Worm (Caenorhabditis elegans) whole organism, late embryonic: Measurements from ENCODE around the gene F44B9.8.
A peak's percentile ranks its signal among the peaks of the same experiment; 100 is the strongest.

Experiments
- C08G9.2 ChIP-seq: sonication (generic microtip); optimal IDR thresholded peaks from 2 replicates; lab custom pipeline; 2016; ENCODE audit warnings: mild to moderate bottlenecking, missing genetic modification characterization, moderate library complexity, missing compliant biosample characterization
- K02D7.2 ChIP-seq: sonication (generic microtip); optimal IDR thresholded peaks from 2 replicates; lab custom pipeline; 2017; ENCODE audit warnings: mild to moderate bottlenecking, missing genetic modification characterization, missing compliant biosample characterization
- K09A11.1 ChIP-seq: sonication (generic microtip); optimal IDR thresholded peaks from 2 replicates; lab custom pipeline; 2017; ENCODE audit warnings: antibody characterized with exemption, mild to moderate bottlenecking, missing genetic modification characterization, missing compliant biosample characterization; ENCODE audit not compliant: insufficient read depth
- T23F11.4 ChIP-seq: fragments of 200-800 bp; sonication (Bioruptor generic); optimal IDR thresholded peaks from 2 replicates; lab custom pipeline; 2018; ENCODE audit warnings: mild to moderate bottlenecking, missing genetic modification characterization, missing compliant biosample characterization
- Y22D7AL.16 ChIP-seq: sonication (generic microtip); optimal IDR thresholded peaks from 2 replicates; lab custom pipeline; 2016; ENCODE audit warnings: missing genetic modification characterization, missing compliant biosample characterization
- ahr-1 ChIP-seq: sonication (generic microtip); optimal IDR thresholded peaks from 2 replicates; lab custom pipeline; 2016; ENCODE audit warnings: missing genetic modification characterization, missing compliant biosample characterization
- ceh-14 ChIP-seq: sonication (generic microtip); optimal IDR thresholded peaks from 2 replicates; lab custom pipeline; 2016; ENCODE audit warnings: missing genotype, missing genetic modification characterization, missing compliant biosample characterization
- ceh-19 ChIP-seq: fragments of 200-800 bp; sonication (Bioruptor generic); optimal IDR thresholded peaks from 2 replicates; lab custom pipeline; 2018; ENCODE audit warnings: mild to moderate bottlenecking, missing genetic modification characterization, missing compliant biosample characterization
- ceh-22 ChIP-seq: sonication (generic microtip); optimal IDR thresholded peaks from 2 replicates; lab custom pipeline; 2017; ENCODE audit warnings: missing biosample characterization, missing genetic modification characterization
- ceh-24 ChIP-seq: sonication (generic microtip); optimal IDR thresholded peaks from 2 replicates; lab custom pipeline; 2016; ENCODE audit warnings: mild to moderate bottlenecking, missing genetic modification characterization, missing compliant biosample characterization
- ceh-30 ChIP-seq: fragments of 150-350 bp; optimal IDR thresholded peaks from 2 replicates; lab custom pipeline; 2014; ENCODE audit warnings: missing biosample characterization, missing genetic modification characterization
- ceh-31 ChIP-seq: sonication (generic microtip); optimal IDR thresholded peaks from 2 replicates; lab custom pipeline; 2016; ENCODE audit warnings: missing genetic modification characterization, missing compliant biosample characterization
- ceh-34 ChIP-seq: sonication (generic microtip); optimal IDR thresholded peaks from 2 replicates; lab custom pipeline; 2016; ENCODE audit warnings: mild to moderate bottlenecking, missing genetic modification characterization, missing compliant biosample characterization
- ceh-45 ChIP-seq: fragments of 200-800 bp; sonication (Bioruptor generic); IDR thresholded peaks from 2 replicates; pipeline ENCODE4 v1.3.6; 2022; ENCODE audit warnings: missing genetic modification reagents, missing genetic modification characterization, missing compliant biosample characterization
- ceh-48 ChIP-seq: sonication (generic microtip); optimal IDR thresholded peaks from 2 replicates; lab custom pipeline; 2016; ENCODE audit warnings: missing genetic modification characterization, inconsistent platforms, missing compliant biosample characterization
- ceh-9 ChIP-seq: sonication (generic microtip); optimal IDR thresholded peaks from 2 replicates; lab custom pipeline; 2016; ENCODE audit warnings: mild to moderate bottlenecking, missing genetic modification characterization, inconsistent platforms, missing compliant biosample characterization
- che-1 ChIP-seq: sonication (generic microtip); optimal IDR thresholded peaks from 2 replicates; lab custom pipeline; 2016; ENCODE audit warnings: mild to moderate bottlenecking, missing genetic modification characterization, missing compliant biosample characterization
- dmd-4 ChIP-seq: sonication (generic microtip); optimal IDR thresholded peaks from 2 replicates; lab custom pipeline; 2016; ENCODE audit warnings: borderline replicate concordance, missing genetic modification characterization, missing compliant biosample characterization
- elt-2 ChIP-seq: sonication (generic microtip); optimal IDR thresholded peaks from 2 replicates; lab custom pipeline; 2016; ENCODE audit warnings: missing genetic modification reagents, missing genetic modification characterization, missing compliant biosample characterization
- elt-4 ChIP-seq: sonication (generic microtip); optimal IDR thresholded peaks from 2 replicates; lab custom pipeline; 2016; ENCODE audit warnings: missing genetic modification characterization, missing compliant biosample characterization
- ets-4 ChIP-seq: sonication (generic microtip); optimal IDR thresholded peaks from 2 replicates; lab custom pipeline; 2016; ENCODE audit warnings: missing genetic modification characterization, missing compliant biosample characterization
- fax-1 ChIP-seq: sonication (generic microtip); optimal IDR thresholded peaks from 2 replicates; lab custom pipeline; 2016; ENCODE audit warnings: missing genotype, missing genetic modification characterization, missing compliant biosample characterization
- fkh-10 ChIP-seq: fragments of 150-350 bp; optimal IDR thresholded peaks from 2 replicates; lab custom pipeline; 2014; ENCODE audit warnings: missing biosample characterization, missing genetic modification reagents, missing genetic modification characterization
- fkh-6 ChIP-seq: sonication (generic microtip); optimal IDR thresholded peaks from 2 replicates; lab custom pipeline; 2016; ENCODE audit warnings: missing genetic modification characterization, missing compliant biosample characterization
- gmeb-2 ChIP-seq: sonication (generic microtip); optimal IDR thresholded peaks from 2 replicates; lab custom pipeline; 2016; ENCODE audit warnings: missing genetic modification characterization, inconsistent platforms, missing compliant biosample characterization
- hlh-30 ChIP-seq: sonication (generic microtip); optimal IDR thresholded peaks from 2 replicates; lab custom pipeline; 2017; ENCODE audit warnings: antibody characterized with exemption, missing genetic modification characterization, missing compliant biosample characterization; ENCODE audit not compliant: insufficient read depth
- hlh-8 ChIP-seq: sonication (generic microtip); optimal IDR thresholded peaks from 2 replicates; lab custom pipeline; 2016; ENCODE audit warnings: missing genotype, missing genetic modification characterization, missing compliant biosample characterization
- lim-6 ChIP-seq: sonication (generic microtip); optimal IDR thresholded peaks from 2 replicates; lab custom pipeline; 2016; ENCODE audit warnings: missing genetic modification characterization, missing compliant biosample characterization
- lin-11 ChIP-seq: fragments of 200-800 bp; sonication (Bioruptor generic); optimal IDR thresholded peaks from 2 replicates; lab custom pipeline; 2018; ENCODE audit warnings: mild to moderate bottlenecking, missing genetic modification characterization, missing compliant biosample characterization
- madf-2 ChIP-seq: sonication (generic microtip); optimal IDR thresholded peaks from 2 replicates; lab custom pipeline; 2017; ENCODE audit warnings: missing genetic modification characterization, missing compliant biosample characterization
- mec-3 ChIP-seq: sonication (generic microtip); optimal IDR thresholded peaks from 2 replicates; lab custom pipeline; 2016; ENCODE audit warnings: borderline replicate concordance, missing genetic modification characterization, missing compliant biosample characterization
- nhr-232 ChIP-seq: sonication (generic microtip); optimal IDR thresholded peaks from 2 replicates; lab custom pipeline; 2016; ENCODE audit warnings: missing genetic modification characterization, missing compliant biosample characterization
- npax-4 ChIP-seq: sonication (generic microtip); optimal IDR thresholded peaks from 2 replicates; lab custom pipeline; 2016; ENCODE audit warnings: missing genetic modification characterization, missing compliant biosample characterization
- odd-2 ChIP-seq: sonication (generic microtip); optimal IDR thresholded peaks from 2 replicates; lab custom pipeline; 2017; ENCODE audit warnings: antibody characterized with exemption, mild to moderate bottlenecking, missing genetic modification characterization, missing compliant biosample characterization
- pag-3 ChIP-seq: sonication (generic microtip); optimal IDR thresholded peaks from 2 replicates; lab custom pipeline; 2016; ENCODE audit warnings: missing compliant biosample characterization, missing genetic modification characterization, borderline replicate concordance
- pat-9 ChIP-seq: fragments of 200-800 bp; sonication (Bioruptor generic); optimal IDR thresholded peaks from 2 replicates; lab custom pipeline; 2018; ENCODE audit warnings: mild to moderate bottlenecking, missing genetic modification characterization, moderate library complexity, missing compliant biosample characterization
- pax-1 ChIP-seq: fragments of 150-350 bp; optimal IDR thresholded peaks from 2 replicates; lab custom pipeline; 2014; ENCODE audit warnings: missing biosample characterization, missing genetic modification characterization
- pha-2 ChIP-seq: sonication (generic microtip); optimal IDR thresholded peaks from 2 replicates; lab custom pipeline; 2017; ENCODE audit warnings: mild to moderate bottlenecking, missing genetic modification characterization, missing compliant biosample characterization
- pha-4 ChIP-seq: fragments of 150-350 bp; optimal IDR thresholded peaks from 2 replicates; lab custom pipeline; 2018; ENCODE audit warnings: missing biosample characterization, missing genetic modification reagents, missing genetic modification characterization
- rnt-1 ChIP-seq: sonication (generic microtip); optimal IDR thresholded peaks from 2 replicates; lab custom pipeline; 2016; ENCODE audit warnings: missing genetic modification characterization, missing compliant biosample characterization
- sox-2 ChIP-seq: fragments of 200-800 bp; sonication (Bioruptor generic); IDR thresholded peaks from 2 replicates; pipeline ENCODE4 v1.3.6; 2022; ENCODE audit warnings: missing genetic modification reagents, missing genetic modification characterization, missing compliant biosample characterization
- sox-4 ChIP-seq: sonication (generic microtip); optimal IDR thresholded peaks from 2 replicates; lab custom pipeline; 2017; ENCODE audit warnings: mild to moderate bottlenecking, missing genetic modification characterization, inconsistent platforms, missing compliant biosample characterization
- ttx-3 ChIP-seq: sonication (generic microtip); optimal IDR thresholded peaks from 2 replicates; lab custom pipeline; 2016; ENCODE audit warnings: missing genetic modification reagents, missing genetic modification characterization, missing compliant biosample characterization
- unc-3 ChIP-seq, 2 experiments: fragments of 200-800 bp in 1 of 2; sonication (Bioruptor generic) in 1 of 2; sonication (generic microtip) in 1 of 2; conservative IDR thresholded peaks in 1 of 2; optimal IDR thresholded peaks in 1 of 2; 2 replicates each; pipeline versions ENCODE4 v1.3.6 to Lab custom; 2016 to 2022; ENCODE audit warnings: missing compliant biosample characterization in 2 of 2, missing genetic modification characterization in 2 of 2, missing genetic modification reagents in 1 of 2
- unc-55 ChIP-seq: sonication (generic microtip); optimal IDR thresholded peaks from 2 replicates; lab custom pipeline; 2017; ENCODE audit warnings: missing biosample characterization, missing genetic modification reagents, missing genetic modification characterization
- unc-86 ChIP-seq: sonication (generic microtip); optimal IDR thresholded peaks from 2 replicates; lab custom pipeline; 2016; ENCODE audit warnings: missing genetic modification characterization, missing compliant biosample characterization
- ztf-16 ChIP-seq: sonication (generic microtip); optimal IDR thresholded peaks from 2 replicates; lab custom pipeline; 2017; ENCODE audit warnings: missing genetic modification characterization, missing compliant biosample characterization

Gene F44B9.8

DNA sequence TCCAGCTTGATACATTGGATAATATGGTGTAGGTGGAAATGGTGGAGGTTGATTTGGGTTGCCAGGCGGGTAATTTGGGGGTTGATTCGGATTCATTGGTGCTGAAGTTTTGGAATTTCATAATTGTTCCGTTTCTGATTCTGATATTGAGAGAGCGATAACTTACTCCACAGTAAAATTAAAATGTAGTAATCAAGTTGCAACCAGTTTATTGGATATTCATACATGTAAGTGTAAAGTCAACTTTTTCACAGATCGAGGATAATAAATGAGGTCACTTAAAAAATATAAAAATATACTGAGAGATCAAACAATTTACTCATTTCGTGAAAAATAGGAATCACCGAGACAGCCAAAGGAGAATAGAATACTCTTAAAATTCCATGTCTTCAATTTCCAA, 1.5 kb downstream of the F44B9.8 start, which contains the start of gene mdt-30:
mdt-30 (minus strand) TSS at position 101 of the 400 bp plus-strand sequence.
- TF ChIP-seq pha-2 (tag; lab: Kevin White, UChicago) (no peak), ceh-30 (tag; lab: Kevin White, UChicago) (no peak), ceh-48 (tag; lab: Kevin White, UChicago) (no peak), ztf-16 (tag; lab: Kevin White, UChicago) (no peak), sox-4 (tag; lab: Kevin White, UChicago) (no peak), nhr-232 (tag; lab: Kevin White, UChicago) (no peak), elt-2 (tag; lab: Kevin White, UChicago) (no peak), unc-86 (tag; lab: Kevin White, UChicago) (no peak), lin-11 (tag; lab: Kevin White, UChicago) (no peak), unc-55 (GFP tag; lab: Kevin White, UChicago) (no peak)

DNA sequence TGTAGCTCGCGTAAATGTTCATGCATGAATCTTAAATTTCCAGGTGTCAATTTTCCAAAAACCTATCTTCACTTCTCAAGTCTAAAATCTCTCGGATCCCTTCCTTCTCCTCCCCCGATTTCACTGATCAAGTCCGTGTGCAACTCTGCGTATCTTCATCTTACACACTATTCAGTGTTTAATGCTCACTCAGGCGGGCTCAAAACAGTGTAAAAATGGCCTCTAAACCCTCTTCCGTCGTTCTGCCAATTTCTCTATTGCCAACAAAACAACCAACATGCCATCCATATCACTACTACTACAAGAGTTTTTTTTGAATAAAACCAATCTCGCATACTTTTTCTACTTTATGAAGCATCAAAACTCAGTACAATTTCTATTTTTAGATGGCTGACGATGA, 7.4 kb downstream of the F44B9.8 start, which contains the start of gene F44B9.2:
F44B9.2 (plus strand) TSS at position 387 of the 400 bp plus-strand sequence.
- TF ChIP-seq elt-4 (tag; lab: Kevin White, UChicago) = no peak
- TF ChIP-seq pat-9 (tag; lab: Kevin White, UChicago) = peak; percentile 5
- no peak for TF ChIP-seq pax-1 (tag; lab: Kevin White, UChicago)

DNA sequence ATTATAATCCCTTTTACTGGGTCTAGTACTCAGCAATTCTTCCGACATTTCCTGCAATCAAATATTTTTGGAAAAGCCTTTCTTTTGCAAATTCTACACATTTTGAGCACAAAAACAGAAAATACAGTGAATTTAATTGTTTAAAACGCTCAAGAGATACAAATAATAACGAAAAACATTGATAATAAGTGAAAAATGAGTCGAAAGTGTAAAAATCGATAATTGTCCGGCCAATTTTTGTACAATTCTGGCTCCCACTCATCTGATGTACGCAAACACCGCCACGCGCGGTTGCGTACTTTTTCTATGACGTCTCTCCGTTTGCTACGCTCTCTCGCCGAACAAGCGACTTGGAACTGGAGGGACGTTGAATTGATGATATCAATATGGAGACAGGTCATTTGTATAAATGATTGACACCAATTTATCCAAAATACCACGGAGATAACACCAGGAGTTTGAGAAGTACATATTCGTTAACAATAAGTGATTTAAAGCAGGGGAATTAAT, 8.6 kb downstream of the F44B9.8 start, which contains the start of gene lin-36:
lin-36 (minus strand) TSS at position 51 of the 510 bp plus-strand sequence.
- TF ChIP-seq ceh-9 (tag; lab: Kevin White, UChicago) = no peak
- no peak for TF ChIP-seq madf-2 (tag; lab: Kevin White, UChicago)
- TF ChIP-seq K02D7.2 (tag; lab: Kevin White, UChicago) = no peak
- TF ChIP-seq unc-3 (GFP tag; conservative IDR thresholded peaks at IDR 0.05; lab: Robert Waterston, UW) = no peak
- TF ChIP-seq unc-3 (tag; optimal IDR thresholded peaks at IDR 0.05; lab: Kevin White, UChicago) = peak; percentile 25
- no peak for TF ChIP-seq sox-2 (GFP tag; lab: Robert Waterston, UW)
- no peak for TF ChIP-seq fax-1 (tag; lab: Kevin White, UChicago)
- no peak for TF ChIP-seq ceh-22 (tag; lab: Kevin White, UChicago)
- no peak for TF ChIP-seq rnt-1 (tag; lab: Kevin White, UChicago)
- TF ChIP-seq ceh-30 (tag; lab: Kevin White, UChicago) = peak; percentile 41
- no peak for TF ChIP-seq ttx-3 (tag; lab: Kevin White, UChicago)
- no peak for TF ChIP-seq Y22D7AL.16
- peak; percentile 23 for TF ChIP-seq ceh-14 (tag; lab: Kevin White, UChicago)
- peak; percentile 64 for TF ChIP-seq ceh-31 (tag; lab: Kevin White, UChicago)
- no peak for TF ChIP-seq T23F11.4 (GFP tag; lab: Kevin White, UChicago)
- no peak for TF ChIP-seq pag-3
- no peak for TF ChIP-seq dmd-4 (tag; lab: Kevin White, UChicago)
- TF ChIP-seq ceh-24 (tag; lab: Kevin White, UChicago) = no peak
- peak; percentile 98 for TF ChIP-seq ceh-48 (tag; lab: Kevin White, UChicago)
- no peak for TF ChIP-seq ztf-16 (tag; lab: Kevin White, UChicago)
- no peak for TF ChIP-seq mec-3
- TF ChIP-seq npax-4 (tag; lab: Kevin White, UChicago) = no peak
- no peak for TF ChIP-seq ahr-1 (tag; lab: Kevin White, UChicago)
- TF ChIP-seq ceh-34 = no peak
- no peak for TF ChIP-seq ceh-19
- no peak for TF ChIP-seq pha-4 (tag; lab: Kevin White, UChicago)
- no peak for TF ChIP-seq C08G9.2 (tag; lab: Kevin White, UChicago)
- peak; percentile 30 for TF ChIP-seq K09A11.1
- peak; percentile 79 for TF ChIP-seq hlh-30 (tag; lab: Kevin White, UChicago)
- TF ChIP-seq ets-4 (tag; lab: Kevin White, UChicago) = no peak
- TF ChIP-seq ceh-45 (GFP tag; lab: Robert Waterston, UW) = no peak
- no peak for TF ChIP-seq gmeb-2 (tag; lab: Kevin White, UChicago)
- no peak for TF ChIP-seq odd-2 (tag; lab: Kevin White, UChicago)
- TF ChIP-seq fkh-6 (tag; lab: Kevin White, UChicago) = no peak
- TF ChIP-seq lim-6 (tag; lab: Kevin White, UChicago) = no peak
- no peak for TF ChIP-seq lin-11 (tag; lab: Kevin White, UChicago)
- no peak for TF ChIP-seq hlh-8 (tag; lab: Kevin White, UChicago)
- TF ChIP-seq unc-55 (GFP tag; lab: Kevin White, UChicago) = peak; percentile 98
- TF ChIP-seq che-1 (tag; lab: Kevin White, UChicago) = no peak
- TF ChIP-seq elt-2 (tag; lab: Kevin White, UChicago) = peak; percentile 49
- no peak for TF ChIP-seq fkh-10 (GFP tag; lab: Kevin White, UChicago)
